Worm (Caenorhabditis elegans): ENCODE results near the gene ceh-30.

DNA sequence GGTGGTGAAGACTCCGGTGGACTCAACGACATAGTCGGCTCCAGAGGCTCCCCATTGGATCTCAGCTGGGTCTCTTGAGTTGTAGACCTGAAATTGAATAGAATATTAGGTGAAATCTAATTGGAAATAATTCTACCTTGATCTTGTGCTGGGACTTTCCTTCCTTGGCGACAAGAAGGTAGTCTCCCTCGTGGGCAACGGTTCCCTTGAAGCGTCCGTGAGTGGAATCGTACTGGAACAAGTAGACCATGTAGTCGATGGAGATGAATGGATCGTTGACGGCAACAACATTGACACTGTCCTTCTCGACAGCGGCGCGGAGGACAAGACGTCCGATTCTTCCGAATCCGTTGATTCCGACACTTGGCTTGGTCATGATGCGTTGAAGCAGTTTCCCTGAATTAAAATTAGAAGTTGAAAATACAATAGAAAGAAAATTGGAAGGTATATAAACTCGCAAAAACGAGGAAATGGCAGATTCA lies 49.6 kb downstream of the ceh-30 start, which contains the start of gene gpd-3:
- TF ChIP-seq ceh-43 (GFP tag; optimal IDR thresholded peaks at IDR 0.05), result no peak
- TF ChIP-seq flh-1 (GFP tag; optimal IDR thresholded peaks at IDR 0.05), result no peak
- no peak for TF ChIP-seq tbx-8 (GFP tag; optimal IDR thresholded peaks at IDR 0.05)
- no peak for TF ChIP-seq M03D4.4 (tag; optimal IDR thresholded peaks at IDR 0.05)
- no peak for TF ChIP-seq lsy-2 (tag; optimal IDR thresholded peaks at IDR 0.05)
- no peak for TF ChIP-seq pha-4 (tag; optimal IDR thresholded peaks at IDR 0.05)
- no peak for TF ChIP-seq lin-32 (GFP tag; optimal IDR thresholded peaks at IDR 0.05)
- no peak for TF ChIP-seq mep-1 (tag; optimal IDR thresholded peaks at IDR 0.05)

All from whole organism, mixed stage, embryonic.